Worm (Caenorhabditis elegans) whole organism, L2 larva: ENCODE results near the gene dhhc-10.
A peak's percentile ranks its signal among the peaks of the same experiment; 100 is the strongest.

Experiments
- F13H6.1 ChIP-seq: sonication (generic microtip); optimal IDR thresholded peaks from 2 replicates; lab custom pipeline; 2016; ENCODE audit warnings: missing genetic modification characterization, missing compliant biosample characterization
- Y55F3AM.14 ChIP-seq: fragments of 200-800 bp; sonication (Bioruptor generic); optimal IDR thresholded peaks from 2 replicates; lab custom pipeline; 2018; ENCODE audit warnings: mild to moderate bottlenecking, missing genetic modification characterization, missing compliant biosample characterization
- alr-1 ChIP-seq: fragments of 150-350 bp; optimal IDR thresholded peaks from 2 replicates; lab custom pipeline; 2014; ENCODE audit warnings: missing biosample characterization, missing genetic modification characterization
- ama-1 ChIP-seq: fragments of 150-350 bp; optimal IDR thresholded peaks from 2 replicates; lab custom pipeline; 2018; ENCODE audit warnings: inconsistent platforms
- blmp-1 ChIP-seq: sonication (generic microtip); optimal IDR thresholded peaks from 2 replicates; lab custom pipeline; 2017; ENCODE audit warnings: missing genetic modification characterization, mild to moderate bottlenecking, missing compliant biosample characterization, antibody characterized with exemption, moderate library complexity; ENCODE audit not compliant: insufficient read depth
- elt-3 ChIP-seq: sonication (generic microtip); optimal IDR thresholded peaks from 2 replicates; lab custom pipeline; 2017; ENCODE audit warnings: missing biosample characterization, missing genetic modification characterization
- fos-1 ChIP-seq: fragments of 150-350 bp; optimal IDR thresholded peaks from 2 replicates; lab custom pipeline; 2014; ENCODE audit warnings: missing biosample characterization, missing genetic modification characterization
- gmeb-1 ChIP-seq: fragments of 150-350 bp; optimal IDR thresholded peaks from 2 replicates; lab custom pipeline; 2014; ENCODE audit warnings: missing biosample characterization, missing genetic modification characterization
- lin-39 ChIP-seq: fragments of 150-350 bp; optimal IDR thresholded peaks from 2 replicates; lab custom pipeline; 2014; ENCODE audit warnings: missing biosample characterization, missing genetic modification reagents, missing genetic modification characterization
- lsy-2 ChIP-seq, 2 experiments: fragments of 150-350 bp in 1 of 2; sonication (generic microtip) in 1 of 2; optimal IDR thresholded peaks; 2 replicates each; lab custom pipeline; 2014 to 2017; ENCODE audit warnings: missing biosample characterization in 2 of 2, missing genetic modification characterization in 2 of 2
- mab-5 ChIP-seq: fragments of 150-350 bp; optimal IDR thresholded peaks from 2 replicates; lab custom pipeline; 2014; ENCODE audit warnings: missing biosample characterization, missing genetic modification characterization
- mdl-1 ChIP-seq, 2 experiments: fragments of 150-350 bp in 1 of 2; sonication (generic microtip) in 1 of 2; optimal IDR thresholded peaks; 2 replicates each; lab custom pipeline; 2017; ENCODE audit warnings: missing biosample characterization in 2 of 2, missing genetic modification characterization in 2 of 2
- nhr-10 ChIP-seq: sonication (generic microtip); optimal IDR thresholded peaks from 2 replicates; lab custom pipeline; 2017; ENCODE audit warnings: missing biosample characterization, missing genetic modification characterization
- nhr-12 ChIP-seq: fragments of 150-350 bp; optimal IDR thresholded peaks from 2 replicates; lab custom pipeline; 2014; ENCODE audit warnings: missing biosample characterization, missing genetic modification characterization
- nhr-25 ChIP-seq: fragments of 150-350 bp; sonication (generic microtip); optimal IDR thresholded peaks from 3 replicates; lab custom pipeline; 2014; ENCODE audit warnings: missing biosample characterization, missing genetic modification characterization
- nhr-6 ChIP-seq: fragments of 150-350 bp; optimal IDR thresholded peaks from 2 replicates; lab custom pipeline; 2014; ENCODE audit warnings: missing biosample characterization, missing genetic modification characterization
- nhr-77 ChIP-seq: fragments of 150-350 bp; optimal IDR thresholded peaks from 2 replicates; lab custom pipeline; 2014; ENCODE audit warnings: missing biosample characterization, missing genetic modification characterization
- sma-9 ChIP-seq, 2 experiments: fragments of 150-350 bp in 1 of 2; sonication (generic microtip) in 1 of 2; optimal IDR thresholded peaks; 2 replicates each; lab custom pipeline; 2014 to 2016; ENCODE audit warnings: missing genetic modification characterization in 2 of 2, mild to moderate bottlenecking in 1 of 2, missing biosample characterization in 1 of 2, missing compliant biosample characterization in 1 of 2, missing genetic modification reagents in 1 of 2, moderate library complexity in 1 of 2
- unc-39 ChIP-seq: fragments of 150-350 bp; optimal IDR thresholded peaks from 2 replicates; lab custom pipeline; 2014; ENCODE audit warnings: missing biosample characterization, missing genetic modification characterization
- unc-62 ChIP-seq: fragments of 150-350 bp; optimal IDR thresholded peaks from 2 replicates; lab custom pipeline; 2014; ENCODE audit warnings: missing biosample characterization, missing genetic modification reagents, missing genetic modification characterization
- ztf-1 ChIP-seq: fragments of 200-800 bp; sonication (Bioruptor generic); conservative IDR thresholded peaks from 2 replicates; pipeline ENCODE4 v1.3.6; 2022; ENCODE audit warnings: missing genetic modification characterization, missing compliant biosample characterization
- ztf-11 ChIP-seq: sonication (generic microtip); optimal IDR thresholded peaks from 2 replicates; lab custom pipeline; 2017; ENCODE audit warnings: missing biosample characterization, missing genetic modification characterization

The dhhc-10 gene

ce11 chrX:4744037-4744436 lies 37.1 kb downstream of the dhhc-10 start:
- TF ChIP-seq ztf-1 (no peak), sma-9 (GFP tag; optimal IDR thresholded peaks at IDR 0.05; lab: Kevin White, UChicago) (no peak), sma-9 (tag; optimal IDR thresholded peaks at IDR 0.05; lab: Kevin White, UChicago) (no peak), nhr-6 (tag; lab: Kevin White, UChicago) (no peak), Y55F3AM.14 (no peak), mab-5 (no peak), nhr-10 (tag; lab: Kevin White, UChicago) (no peak), unc-62 (GFP tag; lab: Kevin White, UChicago) (no peak), lsy-2 (tag; optimal IDR thresholded peaks at IDR 0.05; lab: Kevin White, UChicago) (no peak), nhr-12 (tag; lab: Kevin White, UChicago) (no peak)

- TF ChIP-seq F13H6.1 (no peak), fos-1 (tag; lab: Kevin White, UChicago) (peak; percentile 83), mdl-1 (tag; optimal IDR thresholded peaks at IDR 0.05; lab: Kevin White, UChicago) (no peak), nhr-77 (tag; lab: Kevin White, UChicago) (no peak)
Measured at ce11 chrX:4749080-4749479, 42.1 kb downstream of the dhhc-10 start, which contains the start of gene lon-2. Gene lon-2 (minus strand): TSS chrX:4749083.

- TF ChIP-seq blmp-1 (tag; lab: Kevin White, UChicago) (no peak), ztf-11 (no peak), unc-39 (tag; lab: Kevin White, UChicago) (no peak), mab-5 (no peak), F13H6.1 (no peak), nhr-10 (tag; lab: Kevin White, UChicago) (no peak), Y55F3AM.14 (no peak), nhr-25 (tag; lab: Kevin White, UChicago) (no peak), lin-39 (no peak), elt-3 (tag; lab: Kevin White, UChicago) (no peak), sma-9 (GFP tag; optimal IDR thresholded peaks at IDR 0.05; lab: Kevin White, UChicago) (no peak), sma-9 (tag; optimal IDR thresholded peaks at IDR 0.05; lab: Kevin White, UChicago) (no peak), alr-1 (tag; lab: Kevin White, UChicago) (no peak), gmeb-1 (tag; lab: Kevin White, UChicago) (no peak), ama-1 (no peak)
Measured at ce11 chrX:4754725-4755124, 47.7 kb downstream of the dhhc-10 start, which contains the start of gene C39E6.2. Gene C39E6.2 (minus strand): TSS chrX:4755118.
